Fruit fly (Drosophila melanogaster) whole organism, embryonic: ENCODE results near the gene witty.

Experiments used
- Antp ChIP-seq: fragments of 200-800 bp; sonication (Bioruptor generic); optimal IDR thresholded peaks from 3 replicates; lab custom pipeline; 2016; ENCODE audit warnings: missing biosample characterization, missing genetic modification characterization
- CG10565 ChIP-seq: fragments of 200-800 bp; sonication (Bioruptor generic); optimal IDR thresholded peaks from 3 replicates; lab custom pipeline; 2016; ENCODE audit warnings: missing biosample characterization, mild to moderate bottlenecking, missing genetic modification characterization
- CG11723 ChIP-seq: fragments of 200-800 bp; sonication (Bioruptor generic); optimal IDR thresholded peaks from 2 replicates; lab custom pipeline; 2017; ENCODE audit warnings: missing biosample characterization, mild to moderate bottlenecking, missing genetic modification characterization
- CG12071 ChIP-seq: fragments of 200-800 bp; sonication (Bioruptor generic); optimal IDR thresholded peaks from 3 replicates; lab custom pipeline; 2018; ENCODE audit warnings: missing biosample characterization, mild to moderate bottlenecking, missing genetic modification characterization
- CG12155 ChIP-seq: fragments of 200-800 bp; sonication (Bioruptor generic); optimal IDR thresholded peaks from 3 replicates; lab custom pipeline; 2016; ENCODE audit warnings: missing biosample characterization, missing genetic modification characterization
- CG13424 ChIP-seq: fragments of 200-800 bp; sonication (Bioruptor generic); optimal IDR thresholded peaks from 2 replicates; lab custom pipeline; 2019; ENCODE audit warnings: missing biosample characterization, mild to moderate bottlenecking, missing genetic modification characterization, moderate library complexity
- CG13624 ChIP-seq: fragments of 200-800 bp; sonication (Bioruptor generic); optimal IDR thresholded peaks from 2 replicates; lab custom pipeline; 2016; ENCODE audit warnings: missing biosample characterization, missing genetic modification characterization
- CG16779 ChIP-seq: fragments of 200-800 bp; sonication (Bioruptor generic); IDR thresholded peaks from 2 replicates; pipeline ENCODE4 v1.3.6; 2022; ENCODE audit warnings: missing biosample characterization, missing genetic modification characterization
- CG17186 ChIP-seq: fragments of 200-800 bp; sonication (Bioruptor generic); optimal IDR thresholded peaks from 3 replicates; lab custom pipeline; 2017; ENCODE audit warnings: missing biosample characterization, missing genetic modification reagents, missing genetic modification characterization
- CG17359 ChIP-seq: fragments of 200-800 bp; sonication (Bioruptor generic); optimal IDR thresholded peaks from 3 replicates; lab custom pipeline; 2018; ENCODE audit warnings: missing biosample characterization, mild to moderate bottlenecking, missing genetic modification characterization, moderate library complexity
- CG1792 ChIP-seq: fragments of 200-800 bp; sonication (Bioruptor generic); optimal IDR thresholded peaks from 2 replicates; lab custom pipeline; 2016; ENCODE audit warnings: missing biosample characterization, missing genetic modification characterization
- CG2116 ChIP-seq: fragments of 200-800 bp; sonication (Bioruptor generic); optimal IDR thresholded peaks from 3 replicates; lab custom pipeline; 2018; ENCODE audit warnings: missing biosample characterization, mild to moderate bottlenecking, missing genetic modification characterization
- CG3065 ChIP-seq: fragments of 200-800 bp; sonication (Bioruptor generic); optimal IDR thresholded peaks from 2 replicates; lab custom pipeline; 2016; ENCODE audit warnings: missing biosample characterization, missing genetic modification characterization
- CG31365 ChIP-seq: fragments of 200-800 bp; sonication (Bioruptor generic); optimal IDR thresholded peaks from 2 replicates; lab custom pipeline; 2018; ENCODE audit warnings: missing biosample characterization, mild to moderate bottlenecking, missing genetic modification characterization
- CG31388 ChIP-seq: fragments of 200-800 bp; sonication (Bioruptor generic); optimal IDR thresholded peaks from 2 replicates; lab custom pipeline; 2016; ENCODE audit warnings: missing biosample characterization, missing genetic modification characterization
- CG3407 ChIP-seq: fragments of 200-800 bp; sonication (Bioruptor generic); optimal IDR thresholded peaks from 2 replicates; lab custom pipeline; 2018; ENCODE audit warnings: missing biosample characterization, mild to moderate bottlenecking, missing genetic modification characterization
- CG5245 ChIP-seq: fragments of 200-800 bp; sonication (Bioruptor generic); optimal IDR thresholded peaks from 3 replicates; lab custom pipeline; 2016; ENCODE audit warnings: missing biosample characterization, missing genetic modification characterization
- CG6689 ChIP-seq: fragments of 200-800 bp; sonication (Bioruptor generic); IDR thresholded peaks from 2 replicates; pipeline ENCODE4 v1.3.6; 2022; ENCODE audit warnings: missing biosample characterization, missing genetic modification characterization
- CG8290 ChIP-seq, 3 experiments: fragments of 200-800 bp; sonication (Bioruptor generic); optimal IDR thresholded peaks; 2 replicates each; lab custom pipeline; 2016 to 2019; ENCODE audit warnings: missing biosample characterization in 3 of 3, missing genetic modification characterization in 3 of 3, mild to moderate bottlenecking in 2 of 3, moderate library complexity in 1 of 3
- CG9797 ChIP-seq: fragments of 200-800 bp; sonication (Bioruptor generic); optimal IDR thresholded peaks from 3 replicates; lab custom pipeline; 2018; ENCODE audit warnings: missing biosample characterization, mild to moderate bottlenecking, missing genetic modification characterization
- CG9817 ChIP-seq: fragments of 200-800 bp; sonication (Bioruptor generic); optimal IDR thresholded peaks from 2 replicates; lab custom pipeline; 2018; ENCODE audit warnings: missing biosample characterization, mild to moderate bottlenecking, missing genetic modification characterization, moderate library complexity
- CG9876 ChIP-seq: fragments of 200-800 bp; sonication (Bioruptor generic); optimal IDR thresholded peaks from 2 replicates; lab custom pipeline; 2016; ENCODE audit warnings: missing biosample characterization, missing genetic modification characterization
- D19A ChIP-seq: fragments of 200-800 bp; optimal IDR thresholded peaks from 3 replicates; lab custom pipeline; 2019; ENCODE audit warnings: missing biosample characterization, mild to moderate bottlenecking, missing genetic modification characterization, moderate library complexity
- Deaf1 ChIP-seq: fragments of 200-800 bp; optimal IDR thresholded peaks from 3 replicates; lab custom pipeline; 2019; ENCODE audit warnings: missing biosample characterization, mild to moderate bottlenecking, missing genetic modification characterization, moderate library complexity
- Elba2 ChIP-seq: fragments of 200-800 bp; sonication (Bioruptor generic); optimal IDR thresholded peaks from 3 replicates; lab custom pipeline; 2016; ENCODE audit warnings: missing biosample characterization, missing genetic modification characterization
- Hr3 ChIP-seq: fragments of 200-800 bp; sonication (Bioruptor generic); optimal IDR thresholded peaks from 3 replicates; lab custom pipeline; 2016; ENCODE audit warnings: missing biosample characterization, missing genetic modification characterization
- Max ChIP-seq: fragments of 200-800 bp; sonication (Bioruptor generic); optimal IDR thresholded peaks from 2 replicates; lab custom pipeline; 2016; ENCODE audit warnings: missing biosample characterization, mild to moderate bottlenecking, missing genetic modification characterization
- Nf-YC ChIP-seq: fragments of 200-800 bp; optimal IDR thresholded peaks from 3 replicates; lab custom pipeline; 2019; ENCODE audit warnings: missing biosample characterization, mild to moderate bottlenecking, missing genetic modification characterization, moderate library complexity
- Ravus ChIP-seq: fragments of 200-800 bp; sonication (Bioruptor generic); IDR thresholded peaks from 2 replicates; pipeline ENCODE4 v1.3.6; 2022; ENCODE audit warnings: missing biosample characterization, missing genetic modification characterization
- Side ChIP-seq: fragments of 200-800 bp; sonication (Bioruptor generic); optimal IDR thresholded peaks from 2 replicates; lab custom pipeline; 2016; ENCODE audit warnings: missing biosample characterization, missing genetic modification characterization
- Sox100B ChIP-seq: fragments of 200-800 bp; sonication (Bioruptor generic); optimal IDR thresholded peaks from 3 replicates; lab custom pipeline; 2018; ENCODE audit warnings: missing biosample characterization, mild to moderate bottlenecking, missing genetic modification characterization
- Vsx1 ChIP-seq: fragments of 200-800 bp; sonication (Bioruptor generic); optimal IDR thresholded peaks from 2 replicates; lab custom pipeline; 2017; ENCODE audit warnings: missing biosample characterization, mild to moderate bottlenecking, missing genetic modification characterization, missing genetic modification reagents
- bowl ChIP-seq: fragments of 200-800 bp; sonication (Bioruptor generic); IDR thresholded peaks from 2 replicates; pipeline ENCODE4 v1.3.6; 2022; ENCODE audit warnings: missing biosample characterization, missing genetic modification characterization
- cwo ChIP-seq: fragments of 200-800 bp; sonication (Bioruptor generic); optimal IDR thresholded peaks from 3 replicates; lab custom pipeline; 2017; ENCODE audit warnings: missing biosample characterization, missing genetic modification characterization, mild to moderate bottlenecking, moderate library complexity, missing genetic modification reagents
- dimm ChIP-seq: fragments of 200-800 bp; sonication (Bioruptor generic); IDR thresholded peaks from 2 replicates; pipeline ENCODE4 v1.3.6; 2022; ENCODE audit warnings: missing biosample characterization, missing genetic modification characterization
- dm ChIP-seq: fragments of 200-800 bp; sonication (Bioruptor generic); optimal IDR thresholded peaks from 3 replicates; lab custom pipeline; 2016; ENCODE audit warnings: missing biosample characterization, missing genetic modification characterization
- dmrt11E ChIP-seq: fragments of 200-800 bp; sonication (Bioruptor generic); optimal IDR thresholded peaks from 3 replicates; lab custom pipeline; 2018; ENCODE audit warnings: missing biosample characterization, mild to moderate bottlenecking, missing genetic modification characterization, moderate library complexity
- ewg ChIP-seq: fragments of 200-800 bp; sonication (Bioruptor generic); optimal IDR thresholded peaks from 3 replicates; lab custom pipeline; 2017; ENCODE audit warnings: mild to moderate bottlenecking, missing biosample characterization, missing genetic modification reagents, missing genetic modification characterization
- fd64A ChIP-seq: fragments of 200-800 bp; sonication (Bioruptor generic); optimal IDR thresholded peaks from 3 replicates; lab custom pipeline; 2018; ENCODE audit warnings: missing biosample characterization, mild to moderate bottlenecking, missing genetic modification characterization
- gcm2 ChIP-seq: fragments of 200-800 bp; sonication (Bioruptor generic); optimal IDR thresholded peaks from 2 replicates; lab custom pipeline; 2016; ENCODE audit warnings: missing biosample characterization, missing genetic modification characterization
- h ChIP-seq: fragments of >200 bp; optimal IDR thresholded peaks from 2 replicates; lab custom pipeline; 2017
- hbn ChIP-seq: fragments of 200-800 bp; sonication (Bioruptor generic); IDR thresholded peaks from 2 replicates; pipeline ENCODE4 v1.3.6; 2022; ENCODE audit warnings: missing biosample characterization, missing genetic modification characterization; ENCODE audit not compliant: partially characterized antibody
- ind ChIP-seq: fragments of 200-800 bp; sonication (Bioruptor generic); optimal IDR thresholded peaks from 3 replicates; lab custom pipeline; 2016; ENCODE audit warnings: missing biosample characterization, missing genetic modification characterization
- lola ChIP-seq, 3 experiments: fragments of >200 bp in 2 of 3; fragments of 200-800 bp in 1 of 3; sonication (Bioruptor generic) in 1 of 3; optimal IDR thresholded peaks; 2 replicates each; lab custom pipeline; 2017 to 2019; ENCODE audit warnings: missing biosample characterization in 3 of 3, missing genetic modification characterization in 3 of 3, mild to moderate bottlenecking in 1 of 3, moderate library complexity in 1 of 3
- mam ChIP-seq: fragments of 200-800 bp; sonication (Bioruptor generic); optimal IDR thresholded peaks from 3 replicates; lab custom pipeline; 2016; ENCODE audit warnings: missing biosample characterization, missing genetic modification characterization
- pros ChIP-seq: fragments of 200-800 bp; sonication (Bioruptor generic); optimal IDR thresholded peaks from 3 replicates; lab custom pipeline; 2019; ENCODE audit warnings: missing biosample characterization, mild to moderate bottlenecking, missing genetic modification characterization, moderate library complexity
- sug ChIP-seq: fragments of 200-800 bp; optimal IDR thresholded peaks from 2 replicates; lab custom pipeline; 2019; ENCODE audit warnings: missing biosample characterization, mild to moderate bottlenecking, missing genetic modification characterization, moderate library complexity
- trh ChIP-seq: fragments of 200-800 bp; sonication (Bioruptor generic); optimal IDR thresholded peaks from 2 replicates; lab custom pipeline; 2016; ENCODE audit warnings: missing biosample characterization, missing genetic modification characterization
- wor ChIP-seq: fragments of 200-800 bp; sonication (Bioruptor generic); IDR thresholded peaks from 2 replicates; pipeline ENCODE4 v1.3.6; 2022; ENCODE audit warnings: missing biosample characterization, missing genetic modification characterization
- zen2 ChIP-seq: fragments of 200-800 bp; sonication (Bioruptor generic); IDR thresholded peaks from 3 replicates; pipeline ENCODE4 v1.3.6; 2022; ENCODE audit warnings: missing biosample characterization, missing genetic modification characterization; ENCODE audit not compliant: partially characterized antibody

The witty gene

dm6 chr2L:8307817-8308551 lies 30.1 kb upstream of the witty start, which contains the start of the genes Ostgamma and Mettl14 (continued):
- TF ChIP-seq Max (GFP tag; lab: Kevin White, UChicago) (peak; percentile 16), CG31365 (no peak), CG13624 (GFP tag; lab: Kevin White, UChicago) (no peak), h (no peak), dimm (GFP tag; lab: Robert Waterston, UW) (no peak), fd64A (GFP tag; lab: Kevin White, UChicago) (no peak), CG8290 (GFP tag; optimal IDR thresholded peaks at IDR 0.05; lab: Kevin White, UChicago) (no peak), CG8290 (tag; optimal IDR thresholded peaks at IDR 0.05; lab: Kevin White, UChicago) (no peak), lola (GFP tag; optimal IDR thresholded peaks at IDR 0.05; lab: Kevin White, UChicago) (peak in 1 of 3 experiments; percentile 31), CG9876 (GFP tag; lab: Kevin White, UChicago) (no peak), pros (GFP tag; lab: Kevin White, UChicago) (no peak), CG9797 (GFP tag; lab: Kevin White, UChicago) (no peak), wor (GFP tag; lab: Robert Waterston, UW) (no peak), CG5245 (no peak), Side (no peak), Ravus (no peak), Sox100B (GFP tag; lab: Kevin White, UChicago) (no peak), dmrt11E (tag; lab: Kevin White, UChicago) (no peak), CG13424 (peak; percentile 16), zen2 (GFP tag; lab: Robert Waterston, UW) (peak; percentile 46; the same call in 1 of the 3 replicates), cwo (GFP tag; lab: Kevin White, UChicago) (no peak), dm (GFP tag; lab: Kevin White, UChicago) (peak; percentile 9), CG6689 (GFP tag; lab: Robert Waterston, UW) (no peak), CG1792 (GFP tag; lab: Kevin White, UChicago) (no peak), CG17186 (GFP tag; lab: Kevin White, UChicago) (no peak), Deaf1 (tag; lab: Kevin White, UChicago) (no peak), Vsx1 (GFP tag; lab: Kevin White, UChicago) (no peak), ind (no peak), Elba2 (no peak), CG3065 (GFP tag; lab: Kevin White, UChicago) (no peak), CG3407 (GFP tag; lab: Kevin White, UChicago) (no peak), hbn (GFP tag; lab: Robert Waterston, UW) (peak; percentile 68), Hr3 (no peak), CG10565 (GFP tag; lab: Kevin White, UChicago) (no peak), D19A (no peak), CG9817 (tag; lab: Kevin White, UChicago) (peak; percentile 3), CG16779 (GFP tag; lab: Robert Waterston, UW) (no peak), CG12071 (GFP tag; lab: Kevin White, UChicago) (no peak), Nf-YC (tag; lab: Kevin White, UChicago) (peak; percentile 42), gcm2 (GFP tag; lab: Kevin White, UChicago) (no peak), CG17359 (tag; lab: Kevin White, UChicago) (no peak), CG31388 (GFP tag; lab: Kevin White, UChicago) (no peak), CG12155 (GFP tag; lab: Kevin White, UChicago) (no peak), Antp (GFP tag; lab: Kevin White, UChicago) (no peak), CG11723 (GFP tag; lab: Kevin White, UChicago) (no peak), mam (GFP tag; lab: Kevin White, UChicago) (no peak), trh (GFP tag; lab: Kevin White, UChicago) (no peak), CG2116 (GFP tag; lab: Kevin White, UChicago) (peak; percentile 91), sug (tag; lab: Kevin White, UChicago) (peak; percentile 37), ewg (peak; percentile 14), bowl (no peak)
